Worm (Caenorhabditis elegans) whole organism, midembryonic: ENCODE measurements around the gene cyp-13A6.

Experiments used
- T22C8.4 ChIP-seq: fragments of 200-800 bp; sonication (Bioruptor generic); IDR thresholded peaks from 2 replicates; pipeline ENCODE4 v1.3.6; 2022; ENCODE audit warnings: missing genetic modification characterization, missing compliant biosample characterization
- cog-1 ChIP-seq: sonication (generic microtip); optimal IDR thresholded peaks from 2 replicates; lab custom pipeline; 2016; ENCODE audit warnings: missing genetic modification characterization, missing compliant biosample characterization
- flt-1 ChIP-seq: fragments of 200-800 bp; sonication (Bioruptor generic); IDR thresholded peaks from 2 replicates; pipeline ENCODE4 v1.3.6; 2022; ENCODE audit warnings: missing genetic modification characterization, missing compliant biosample characterization
- klf-2 ChIP-seq: fragments of 200-800 bp; sonication (Bioruptor generic); conservative IDR thresholded peaks from 2 replicates; pipeline ENCODE4 v1.3.6; 2022; ENCODE audit warnings: missing genetic modification reagents, missing genetic modification characterization, missing compliant biosample characterization
- med-1 ChIP-seq: sonication (generic microtip); optimal IDR thresholded peaks from 2 replicates; lab custom pipeline; 2017; ENCODE audit warnings: missing genetic modification characterization, mild to moderate bottlenecking, missing compliant biosample characterization, antibody characterized with exemption, missing genetic modification reagents; ENCODE audit not compliant: insufficient read depth
- ref-1 ChIP-seq: fragments of 200-800 bp; sonication (Bioruptor generic); conservative IDR thresholded peaks from 2 replicates; pipeline ENCODE4 v1.3.6; 2022; ENCODE audit warnings: missing genetic modification reagents, missing genetic modification characterization, missing compliant biosample characterization
- tab-1 ChIP-seq: fragments of 200-800 bp; sonication (Bioruptor generic); IDR thresholded peaks from 2 replicates; pipeline ENCODE4 v1.3.6; 2022; ENCODE audit warnings: missing genetic modification characterization, missing compliant biosample characterization
- ztf-23 ChIP-seq: fragments of 200-800 bp; sonication (Bioruptor generic); IDR thresholded peaks from 2 replicates; pipeline ENCODE4 v1.3.6; 2022; ENCODE audit warnings: missing genetic modification reagents, missing genetic modification characterization, missing compliant biosample characterization
- ztf-29 ChIP-seq: fragments of 200-800 bp; sonication (Bioruptor generic); IDR thresholded peaks from 2 replicates; pipeline ENCODE4 v1.3.6; 2022; ENCODE audit warnings: missing genetic modification reagents, missing genetic modification characterization, missing compliant biosample characterization

DNA sequence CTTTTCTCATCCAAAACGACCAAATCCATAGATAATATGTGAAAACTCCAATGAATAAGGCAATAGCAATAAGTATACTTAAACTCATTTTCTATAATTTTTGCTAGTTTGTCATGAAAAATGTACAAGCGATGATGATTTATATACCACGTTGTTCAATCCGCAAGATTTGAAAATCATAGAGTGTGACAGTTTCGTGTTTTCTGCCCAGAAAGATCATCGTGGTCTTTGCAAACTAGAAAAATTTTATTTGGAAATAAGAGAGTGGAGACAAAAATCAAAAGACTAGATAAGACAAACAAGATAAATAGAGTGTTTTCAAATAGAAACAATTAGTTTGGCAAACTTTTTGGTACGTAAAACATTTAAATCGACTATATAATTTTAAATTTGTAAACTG is 9.4 kb downstream of the cyp-13A6 start, which contains the start of gene cyp-13A3:
- TF ChIP-seq flt-1 (GFP tag; lab: Robert Waterston, UW) (no peak), tab-1 (no peak), med-1 (no peak), T22C8.4 (GFP tag; lab: Robert Waterston, UW) (no peak), cog-1 (tag; lab: Kevin White, UChicago) (no peak), ztf-29 (GFP tag; lab: Robert Waterston, UW) (no peak), ref-1 (GFP tag; lab: Robert Waterston, UW) (no peak), ztf-23 (GFP tag; lab: Robert Waterston, UW) (no peak), klf-2 (GFP tag; lab: Robert Waterston, UW) (no peak)
